Worm (Caenorhabditis elegans) whole organism, mixed stage, embryonic: Measurements from ENCODE around the gene E02H9.7.
"Not testable (repeated sequence)": the region's sequence is repeated elsewhere in the genome, so short reads cannot be mapped to it uniquely, and the experiment has no call there.

Experiments used
- M03D4.4 ChIP-seq: sonication (generic microtip); optimal IDR thresholded peaks from 2 replicates; lab custom pipeline; 2017; ENCODE audit warnings: mild to moderate bottlenecking, missing genetic modification characterization, missing compliant biosample characterization
- bed-3 ChIP-seq: fragments of 200-800 bp; sonication (Bioruptor generic); optimal IDR thresholded peaks from 3 replicates; lab custom pipeline; 2018; ENCODE audit warnings: mild to moderate bottlenecking, missing genetic modification characterization, moderate library complexity, missing compliant biosample characterization
- blmp-1 ChIP-seq: fragments of 150-350 bp; optimal IDR thresholded peaks from 2 replicates; lab custom pipeline; 2014; ENCODE audit warnings: missing biosample characterization, missing genetic modification characterization
- ceh-43 ChIP-seq: fragments of 200-800 bp; sonication (Bioruptor generic); optimal IDR thresholded peaks from 2 replicates; lab custom pipeline; 2018; ENCODE audit warnings: mild to moderate bottlenecking, missing genetic modification characterization, moderate library complexity, missing compliant biosample characterization
- ceh-83 ChIP-seq: fragments of 200-800 bp; sonication (Bioruptor generic); optimal IDR thresholded peaks from 2 replicates; lab custom pipeline; 2018; ENCODE audit warnings: mild to moderate bottlenecking, missing genetic modification characterization, missing compliant biosample characterization
- ces-1 ChIP-seq: fragments of 150-350 bp; optimal IDR thresholded peaks from 2 replicates; lab custom pipeline; 2014; ENCODE audit warnings: missing biosample characterization, missing genetic modification reagents, missing genetic modification characterization
- cnd-1 ChIP-seq: fragments of 200-800 bp; sonication (Bioruptor generic); optimal IDR thresholded peaks from 2 replicates; lab custom pipeline; 2018; ENCODE audit warnings: mild to moderate bottlenecking, missing genetic modification characterization, missing compliant biosample characterization
- elt-3 ChIP-seq: fragments of 150-350 bp; optimal IDR thresholded peaks from 2 replicates; lab custom pipeline; 2014; ENCODE audit warnings: missing biosample characterization, missing genetic modification characterization
- hlh-1 ChIP-seq: fragments of 150-350 bp; optimal IDR thresholded peaks from 2 replicates; lab custom pipeline; 2014; ENCODE audit warnings: missing biosample characterization, missing genetic modification reagents, missing genetic modification characterization
- lin-13 ChIP-seq: fragments of 150-350 bp; optimal IDR thresholded peaks from 2 replicates; lab custom pipeline; 2014; ENCODE audit warnings: missing biosample characterization, missing genetic modification characterization
- lin-32 ChIP-seq: fragments of 200-800 bp; sonication (Bioruptor generic); optimal IDR thresholded peaks from 2 replicates; lab custom pipeline; 2018; ENCODE audit warnings: mild to moderate bottlenecking, missing genetic modification characterization, missing compliant biosample characterization
- lsy-2 ChIP-seq: fragments of 150-350 bp; optimal IDR thresholded peaks from 2 replicates; lab custom pipeline; 2014; ENCODE audit warnings: missing biosample characterization, missing genetic modification characterization
- mab-5 ChIP-seq: fragments of 150-350 bp; optimal IDR thresholded peaks from 2 replicates; lab custom pipeline; 2014; ENCODE audit warnings: missing biosample characterization, missing genetic modification characterization
- mep-1 ChIP-seq: fragments of 150-350 bp; optimal IDR thresholded peaks from 2 replicates; lab custom pipeline; 2017; ENCODE audit warnings: missing biosample characterization, missing genetic modification reagents, missing genetic modification characterization, inconsistent platforms
- mls-2 ChIP-seq: sonication (generic microtip); optimal IDR thresholded peaks from 2 replicates; lab custom pipeline; 2016; ENCODE audit warnings: mild to moderate bottlenecking, missing genetic modification characterization, moderate library complexity, missing compliant biosample characterization
- nhr-12 ChIP-seq: fragments of 150-350 bp; optimal IDR thresholded peaks from 2 replicates; lab custom pipeline; 2014; ENCODE audit warnings: missing biosample characterization, missing genetic modification characterization
- nhr-2 ChIP-seq: fragments of 150-350 bp; optimal IDR thresholded peaks from 2 replicates; lab custom pipeline; 2014; ENCODE audit warnings: missing biosample characterization, missing genetic modification characterization
- nhr-237 ChIP-seq: fragments of 150-350 bp; optimal IDR thresholded peaks from 2 replicates; lab custom pipeline; 2014; ENCODE audit warnings: missing biosample characterization, missing genetic modification characterization
- nhr-28 ChIP-seq: fragments of 150-350 bp; optimal IDR thresholded peaks from 2 replicates; lab custom pipeline; 2014; ENCODE audit warnings: missing biosample characterization, missing genetic modification characterization
- nhr-76 ChIP-seq: sonication (generic microtip); optimal IDR thresholded peaks from 2 replicates; lab custom pipeline; 2017; ENCODE audit warnings: missing biosample characterization, missing genetic modification characterization
- pha-4 ChIP-seq: fragments of 150-350 bp; optimal IDR thresholded peaks from 2 replicates; lab custom pipeline; 2018; ENCODE audit warnings: missing biosample characterization, missing genetic modification reagents, missing genetic modification characterization
- sem-2 ChIP-seq: fragments of 200-800 bp; sonication (Bioruptor generic); optimal IDR thresholded peaks from 2 replicates; lab custom pipeline; 2018; ENCODE audit warnings: mild to moderate bottlenecking, missing genetic modification characterization, missing compliant biosample characterization
- snpc-4 ChIP-seq: fragments of 150-350 bp; optimal IDR thresholded peaks from 2 replicates; lab custom pipeline; 2014; ENCODE audit warnings: missing biosample characterization, missing genetic modification characterization
- sptf-1 ChIP-seq: sonication (generic microtip); optimal IDR thresholded peaks from 2 replicates; lab custom pipeline; 2017; ENCODE audit warnings: mild to moderate bottlenecking, missing genetic modification characterization, moderate library complexity, missing compliant biosample characterization
- tbx-8 ChIP-seq: fragments of 200-800 bp; sonication (Bioruptor generic); optimal IDR thresholded peaks from 2 replicates; lab custom pipeline; 2018; ENCODE audit warnings: mild to moderate bottlenecking, missing genetic modification characterization, moderate library complexity, missing compliant biosample characterization
- unc-120 ChIP-seq: sonication (generic microtip); optimal IDR thresholded peaks from 2 replicates; lab custom pipeline; 2017; ENCODE audit warnings: missing genetic modification characterization, missing compliant biosample characterization; ENCODE audit not compliant: poor library complexity, severe bottlenecking
- unc-39 ChIP-seq: fragments of 150-350 bp; optimal IDR thresholded peaks from 2 replicates; lab custom pipeline; 2014; ENCODE audit warnings: missing biosample characterization, missing genetic modification characterization
- unc-62 ChIP-seq: fragments of 150-350 bp; optimal IDR thresholded peaks from 2 replicates; lab custom pipeline; 2014; ENCODE audit warnings: missing biosample characterization, missing genetic modification reagents, missing genetic modification characterization
- ztf-11 ChIP-seq: fragments of 150-350 bp; optimal IDR thresholded peaks from 2 replicates; lab custom pipeline; 2014; ENCODE audit warnings: missing biosample characterization, missing genetic modification characterization

E02H9.7 gene

ce11 chrIII:2477303-2477702 is 31.8 kb upstream of the E02H9.7 start:
- TF ChIP-seq ceh-83 (no peak), tbx-8 (GFP tag; lab: Kevin White, UChicago) (no peak)

ce11 chrIII:2474781-2475180 is 29.3 kb upstream of the E02H9.7 start:
- TF ChIP-seq nhr-12 (tag; lab: Kevin White, UChicago) (no peak), nhr-237 (tag; lab: Kevin White, UChicago) (no peak), mep-1 (tag; lab: Kevin White, UChicago) (no peak), unc-62 (GFP tag; lab: Kevin White, UChicago) (no peak), elt-3 (tag; lab: Kevin White, UChicago) (no peak), blmp-1 (no peak), ztf-11 (no peak), lin-13 (tag; lab: Kevin White, UChicago) (no peak), nhr-76 (tag; lab: Kevin White, UChicago) (no peak)

ce11 chrIII:2473554-2473953 is 28.1 kb upstream of the E02H9.7 start, which contains the start of gene smg-6:
smg-6 (plus strand) TSS chrIII:2473854.
- peak; percentile 5 for TF ChIP-seq ceh-83
- no peak for TF ChIP-seq unc-120
- TF ChIP-seq, all 35 proteins: peak for 1

ce11 chrIII:2471855-2472254 is 26.4 kb upstream of the E02H9.7 start:
- TF ChIP-seq sptf-1 (tag; lab: Kevin White, UChicago) (peak; percentile 43), hlh-1 (peak; percentile 14), blmp-1 (peak; percentile 43), lin-32 (GFP tag; lab: Kevin White, UChicago) (no peak), pha-4 (tag; lab: Kevin White, UChicago) (peak; percentile 13), nhr-76 (tag; lab: Kevin White, UChicago) (no peak), mls-2 (tag; lab: Kevin White, UChicago) (no peak), ceh-43 (GFP tag; lab: Kevin White, UChicago) (no peak), M03D4.4 (peak; percentile 29), cnd-1 (tag; lab: Kevin White, UChicago) (peak; percentile 27), mep-1 (tag; lab: Kevin White, UChicago) (peak; percentile 22), lin-13 (tag; lab: Kevin White, UChicago) (peak; percentile 68), unc-120 (peak; percentile 59), nhr-12 (tag; lab: Kevin White, UChicago) (no peak), elt-3 (tag; lab: Kevin White, UChicago) (no peak), ces-1 (GFP tag; lab: Kevin White, UChicago) (peak; percentile 10), bed-3 (GFP tag; lab: Kevin White, UChicago) (no peak), nhr-237 (tag; lab: Kevin White, UChicago) (peak; percentile 6), mab-5 (tag; lab: Kevin White, UChicago) (no peak), unc-62 (GFP tag; lab: Kevin White, UChicago) (peak; percentile 26), nhr-2 (tag; lab: Kevin White, UChicago) (no peak), unc-39 (tag; lab: Kevin White, UChicago) (no peak), lsy-2 (peak; percentile 56)
- TF ChIP-seq, all 35 proteins: peak for 13

ce11 chrIII:2468202-2468601 is 22.7 kb upstream of the E02H9.7 start, which contains the start of the genes E02H9.9 and E02H9.1:
E02H9.9 (minus strand) TSS chrIII:2468302.
E02H9.1 (plus strand) TSS chrIII:2468486.
- TF ChIP-seq nhr-12 (tag; lab: Kevin White, UChicago) (no peak), hlh-1 (no peak), sem-2 (no peak), pha-4 (tag; lab: Kevin White, UChicago) (no peak), snpc-4 (tag; lab: Kevin White, UChicago) (no peak), nhr-2 (tag; lab: Kevin White, UChicago) (no peak), nhr-28 (tag; lab: Kevin White, UChicago) (no peak), mab-5 (tag; lab: Kevin White, UChicago) (no peak)

ce11 chrIII:2458742-2459141 is 13.3 kb upstream of the E02H9.7 start, which contains the start of gene E02H9.3:
E02H9.3 (plus strand) TSS chrIII:2459042.
- not testable (repeated sequence) for TF ChIP-seq mab-5 (tag; lab: Kevin White, UChicago); bed-3 (GFP tag; lab: Kevin White, UChicago); unc-120
